Worm (Caenorhabditis elegans) whole organism, L1 larva: Measurements from ENCODE around the gene pqn-25.

Source experiments
- Y116A8C.19 ChIP-seq: sonication (generic microtip); optimal IDR thresholded peaks from 2 replicates; lab custom pipeline; 2016; ENCODE audit warnings: missing compliant biosample characterization, missing genetic modification characterization, borderline replicate concordance
- aly-2 ChIP-seq: fragments of 150-350 bp; optimal IDR thresholded peaks from 2 replicates; lab custom pipeline; 2014; ENCODE audit warnings: missing biosample characterization, missing genetic modification characterization
- ama-1 ChIP-seq: fragments of 150-350 bp; optimal IDR thresholded peaks from 2 replicates; lab custom pipeline; 2014
- blmp-1 ChIP-seq: fragments of 150-350 bp; optimal IDR thresholded peaks from 2 replicates; lab custom pipeline; 2014; ENCODE audit warnings: missing biosample characterization, missing genetic modification characterization
- ceh-88 ChIP-seq: fragments of 200-800 bp; sonication (Bioruptor generic); IDR thresholded peaks from 2 replicates; pipeline ENCODE4 v1.3.6; 2022; ENCODE audit warnings: missing genetic modification characterization, missing compliant biosample characterization
- ceh-90 ChIP-seq: sonication (generic microtip); optimal IDR thresholded peaks from 2 replicates; lab custom pipeline; 2016; ENCODE audit warnings: missing genetic modification characterization, missing compliant biosample characterization
- ces-1 ChIP-seq: fragments of 150-350 bp; optimal IDR thresholded peaks from 2 replicates; lab custom pipeline; 2014; ENCODE audit warnings: missing biosample characterization, missing genetic modification reagents, missing genetic modification characterization
- efl-1 ChIP-seq, 4 experiments: fragments of 150-350 bp; optimal IDR thresholded peaks in 3 of 4; peaks in 1 of 4; 1 replicate in 1 of 4; 2 replicates in 3 of 4; lab custom pipeline; 2014; ENCODE audit warnings: missing biosample characterization in 2 of 4, missing genetic modification characterization in 2 of 4, missing genetic modification reagents in 2 of 4
- efl-3 ChIP-seq: fragments of 200-800 bp; sonication (Bioruptor generic); optimal IDR thresholded peaks from 2 replicates; lab custom pipeline; 2018; ENCODE audit warnings: mild to moderate bottlenecking, missing genetic modification characterization, missing compliant biosample characterization
- elt-3 ChIP-seq, 6 experiments: fragments of 150-350 bp in 1 of 6; sonication (generic microtip); optimal IDR thresholded peaks; 2 replicates each; lab custom pipeline; 2017 to 2018; ENCODE audit warnings: missing biosample characterization in 6 of 6, missing genetic modification characterization in 6 of 6, inconsistent platforms in 1 of 6
- fkh-4 ChIP-seq: sonication (generic microtip); optimal IDR thresholded peaks from 2 replicates; lab custom pipeline; 2016; ENCODE audit warnings: missing compliant biosample characterization, missing genetic modification characterization, borderline replicate concordance
- fkh-8 ChIP-seq: sonication (generic microtip); optimal IDR thresholded peaks from 2 replicates; lab custom pipeline; 2016; ENCODE audit warnings: mild to moderate bottlenecking, missing genetic modification characterization, missing compliant biosample characterization
- grh-1 ChIP-seq: fragments of 200-800 bp; sonication (Bioruptor generic); IDR thresholded peaks from 2 replicates; pipeline ENCODE4 v1.3.6; 2022; ENCODE audit warnings: missing genetic modification reagents, missing genetic modification characterization, missing compliant biosample characterization
- hlh-4 ChIP-seq: sonication (generic microtip); optimal IDR thresholded peaks from 2 replicates; lab custom pipeline; 2016; ENCODE audit warnings: mild to moderate bottlenecking, missing genetic modification characterization, missing compliant biosample characterization
- hpl-2 ChIP-seq: fragments of 150-350 bp; optimal IDR thresholded peaks from 2 replicates; lab custom pipeline; 2014; ENCODE audit warnings: missing biosample characterization, missing genetic modification reagents, missing genetic modification characterization
- irx-1 ChIP-seq: sonication (generic microtip); optimal IDR thresholded peaks from 2 replicates; lab custom pipeline; 2016; ENCODE audit warnings: missing genetic modification characterization, missing compliant biosample characterization
- isw-1 ChIP-seq: fragments of 200-800 bp; sonication (Bioruptor generic); IDR thresholded peaks from 2 replicates; pipeline ENCODE4 v1.3.6; 2022; ENCODE audit warnings: missing genetic modification characterization, missing compliant biosample characterization
- lin-14 ChIP-seq: fragments of 200-800 bp; sonication (Bioruptor generic); optimal IDR thresholded peaks from 2 replicates; lab custom pipeline; 2018; ENCODE audit warnings: mild to moderate bottlenecking, missing genetic modification characterization, moderate library complexity, missing compliant biosample characterization
- lin-39 ChIP-seq: fragments of 150-350 bp; optimal IDR thresholded peaks from 2 replicates; lab custom pipeline; 2014; ENCODE audit warnings: missing biosample characterization, missing genetic modification reagents, missing genetic modification characterization
- lsy-2 ChIP-seq, 2 experiments: fragments of 150-350 bp; optimal IDR thresholded peaks; 2 replicates each; lab custom pipeline; 2014; ENCODE audit warnings: missing biosample characterization in 2 of 2, missing genetic modification characterization in 2 of 2
- mab-9 ChIP-seq: fragments of 200-800 bp; sonication (Bioruptor generic); IDR thresholded peaks from 2 replicates; pipeline ENCODE4 v1.3.6; 2022; ENCODE audit warnings: missing genetic modification reagents, missing genetic modification characterization, missing compliant biosample characterization
- mef-2 ChIP-seq: fragments of 150-350 bp; optimal IDR thresholded peaks from 2 replicates; lab custom pipeline; 2014; ENCODE audit warnings: missing biosample characterization, missing genetic modification characterization
- mep-1 ChIP-seq: fragments of 150-350 bp; optimal IDR thresholded peaks from 2 replicates; lab custom pipeline; 2014; ENCODE audit warnings: missing biosample characterization, missing genetic modification characterization
- nhr-19 ChIP-seq: fragments of 200-800 bp; sonication (Bioruptor generic); conservative IDR thresholded peaks from 2 replicates; pipeline ENCODE4 v1.3.6; 2022; ENCODE audit warnings: missing genetic modification characterization, missing compliant biosample characterization
- nhr-20 ChIP-seq: sonication (generic microtip); optimal IDR thresholded peaks from 2 replicates; lab custom pipeline; 2016; ENCODE audit warnings: mild to moderate bottlenecking, missing genetic modification characterization, missing compliant biosample characterization
- nhr-237 ChIP-seq: fragments of 150-350 bp; optimal IDR thresholded peaks from 2 replicates; lab custom pipeline; 2014; ENCODE audit warnings: missing biosample characterization, missing genetic modification characterization
- nhr-28 ChIP-seq: fragments of 150-350 bp; optimal IDR thresholded peaks from 2 replicates; lab custom pipeline; 2014; ENCODE audit warnings: missing biosample characterization, missing genetic modification characterization
- nhr-71 ChIP-seq: sonication (generic microtip); optimal IDR thresholded peaks from 2 replicates; lab custom pipeline; 2016; ENCODE audit warnings: mild to moderate bottlenecking, missing genetic modification characterization, moderate library complexity, missing compliant biosample characterization
- nhr-76 ChIP-seq: sonication (generic microtip); optimal IDR thresholded peaks from 2 replicates; lab custom pipeline; 2017; ENCODE audit warnings: missing biosample characterization, missing genetic modification characterization
- nhr-85 ChIP-seq: sonication (generic microtip); peaks from one replicate; lab custom pipeline; 2016; ENCODE audit warnings: missing genetic modification characterization, inconsistent platforms, missing compliant biosample characterization
- nhr-90 ChIP-seq: sonication (generic microtip); optimal IDR thresholded peaks from 2 replicates; lab custom pipeline; 2016; ENCODE audit warnings: mild to moderate bottlenecking, missing genetic modification characterization, missing compliant biosample characterization; ENCODE audit not compliant: poor library complexity
- pag-3 ChIP-seq: sonication (generic microtip); optimal IDR thresholded peaks from 2 replicates; lab custom pipeline; 2017; ENCODE audit warnings: missing genetic modification characterization, mild to moderate bottlenecking, missing compliant biosample characterization, antibody characterized with exemption, borderline replicate concordance; ENCODE audit not compliant: insufficient read depth
- pax-3 ChIP-seq: fragments of 200-800 bp; sonication (Bioruptor generic); optimal IDR thresholded peaks from 2 replicates; lab custom pipeline; 2018; ENCODE audit warnings: mild to moderate bottlenecking, missing genetic modification characterization, moderate library complexity, missing compliant biosample characterization
- skn-1 ChIP-seq: fragments of 150-350 bp; optimal IDR thresholded peaks from 2 replicates; lab custom pipeline; 2014; ENCODE audit warnings: missing biosample characterization, missing genetic modification characterization
- snu-23 ChIP-seq: sonication (generic microtip); optimal IDR thresholded peaks from 2 replicates; lab custom pipeline; 2016; ENCODE audit warnings: missing genetic modification characterization, missing compliant biosample characterization
- tbx-2 ChIP-seq: sonication (generic microtip); optimal IDR thresholded peaks from 2 replicates; lab custom pipeline; 2016; ENCODE audit warnings: missing genetic modification characterization, missing compliant biosample characterization
- tlp-1 ChIP-seq: fragments of 150-350 bp; optimal IDR thresholded peaks from 2 replicates; lab custom pipeline; 2014; ENCODE audit warnings: missing biosample characterization, missing genetic modification characterization
- unc-130 ChIP-seq: fragments of 150-350 bp; optimal IDR thresholded peaks from 2 replicates; lab custom pipeline; 2017; ENCODE audit warnings: missing biosample characterization, missing genetic modification characterization, inconsistent platforms
- unc-98 ChIP-seq: fragments of 200-800 bp; sonication (Bioruptor generic); IDR thresholded peaks from 2 replicates; pipeline ENCODE4 v1.3.6; 2022; ENCODE audit warnings: missing genetic modification characterization, missing compliant biosample characterization
- ztf-11 ChIP-seq, 2 experiments: sonication (generic microtip); optimal IDR thresholded peaks; 2 replicates each; lab custom pipeline; 2016 to 2017; ENCODE audit warnings: missing genetic modification characterization in 2 of 2, missing biosample characterization in 1 of 2, missing compliant biosample characterization in 1 of 2

The pqn-25 gene

ce11 chrIII:5472693-5473092 is 39.7 kb downstream of the pqn-25 start:
- TF ChIP-seq aly-2 (tag; lab: Kevin White, UChicago) = no peak
- no peak for TF ChIP-seq tlp-1
- no peak for TF ChIP-seq isw-1 (GFP tag; lab: Robert Waterston, UW)
- TF ChIP-seq lin-14 (GFP tag; lab: Kevin White, UChicago) = peak; percentile 87
- TF ChIP-seq fkh-4 (tag; lab: Kevin White, UChicago) = no peak
- no peak for TF ChIP-seq mef-2 (tag; lab: Kevin White, UChicago)
- peak; percentile 54 for TF ChIP-seq nhr-90
- TF ChIP-seq nhr-237 = no peak
- TF ChIP-seq elt-3 (tag; optimal IDR thresholded peaks at IDR 0.05; lab: Kevin White, UChicago) = peak in 5 of 6 experiments; percentile 60 to 87 (median 76)
- no peak for TF ChIP-seq ama-1 (lab: Kevin White, UChicago)
- no peak for TF ChIP-seq pax-3 (tag; lab: Kevin White, UChicago)
- TF ChIP-seq nhr-28 (tag; lab: Kevin White, UChicago) = no peak
- peak; percentile 59 for TF ChIP-seq nhr-20
- no peak for TF ChIP-seq efl-3 (GFP tag; lab: Kevin White, UChicago)
- no peak for TF ChIP-seq nhr-76 (tag; lab: Kevin White, UChicago)
- TF ChIP-seq pag-3 (tag; lab: Kevin White, UChicago) = no peak
- TF ChIP-seq snu-23 (GFP tag; lab: Kevin White, UChicago) = peak; percentile 51
- 0 out of 2 replicates have a peak, but pooled peaks have one; percentile 8 for TF ChIP-seq nhr-19 (GFP tag; lab: Robert Waterston, UW)
- TF ChIP-seq grh-1 = peak; percentile 49; the same call in 1 of the 2 replicates
- peak; percentile 89 for TF ChIP-seq nhr-85 (tag; lab: Kevin White, UChicago)
- no peak for TF ChIP-seq hpl-2 (GFP tag; lab: Kevin White, UChicago)
- TF ChIP-seq ces-1 (GFP tag; lab: Kevin White, UChicago) = no peak
- TF ChIP-seq ceh-90 = no peak
- TF ChIP-seq mep-1 = peak; percentile 14
- TF ChIP-seq nhr-71 (tag; lab: Kevin White, UChicago) = peak; percentile 61
- peak; percentile 90 for TF ChIP-seq blmp-1 (tag; lab: Kevin White, UChicago)

ce11 chrIII:5469090-5469489 is 43.3 kb downstream of the pqn-25 start:
- TF ChIP-seq efl-1 (optimal IDR thresholded peaks at IDR 0.05; lab: Kevin White, UChicago) = no peak
- peak in 1 of 2 experiments; percentile 52 for TF ChIP-seq efl-1 (GFP tag; optimal IDR thresholded peaks at IDR 0.05 in 1 of 2; lab: Kevin White, UChicago)
- no peak for TF ChIP-seq nhr-85 (tag; lab: Kevin White, UChicago)

ce11 chrIII:5464850-5465249 is 47.6 kb downstream of the pqn-25 start:
- TF ChIP-seq mab-9 (GFP tag; lab: Robert Waterston, UW) = no peak
- no peak for TF ChIP-seq hlh-4 (tag; lab: Kevin White, UChicago)
- peak; percentile 33 for TF ChIP-seq blmp-1 (tag; lab: Kevin White, UChicago)
- TF ChIP-seq nhr-85 (tag; lab: Kevin White, UChicago) = peak; percentile 47
- TF ChIP-seq nhr-71 (tag; lab: Kevin White, UChicago) = peak; percentile 39
- no peak for TF ChIP-seq mep-1
- TF ChIP-seq unc-98 (GFP tag; lab: Robert Waterston, UW) = no peak
- peak in 4 of 6 experiments; percentile 14 to 67 (median 48) for TF ChIP-seq elt-3 (tag; optimal IDR thresholded peaks at IDR 0.05; lab: Kevin White, UChicago)

- TF ChIP-seq fkh-8 (tag; lab: Kevin White, UChicago) (no peak), isw-1 (GFP tag; lab: Robert Waterston, UW) (no peak), Y116A8C.19 (tag; lab: Kevin White, UChicago) (no peak), ama-1 (lab: Kevin White, UChicago) (no peak), nhr-71 (tag; lab: Kevin White, UChicago) (no peak)
Observed at ce11 chrIII:5464077-5464476, 48.3 kb downstream of the pqn-25 start, which contains the start of gene F48E8.2. Gene F48E8.2, plus strand, starts transcription at chrIII:5464377.

ce11 chrIII:5461079-5461478 is 51.3 kb downstream of the pqn-25 start, which contains the start of gene F48E8.3:
Gene F48E8.3, plus strand, starts transcription at chrIII:5461379.
- TF ChIP-seq unc-98 (GFP tag; lab: Robert Waterston, UW) (no peak), nhr-19 (GFP tag; lab: Robert Waterston, UW) (no peak), nhr-90 (no peak), ces-1 (GFP tag; lab: Kevin White, UChicago) (no peak), lsy-2 (tag; optimal IDR thresholded peaks at IDR 0.05; lab: Kevin White, UChicago) (no peak), ceh-90 (no peak), mab-9 (GFP tag; lab: Robert Waterston, UW) (no peak), irx-1 (tag; lab: Kevin White, UChicago) (no peak), snu-23 (GFP tag; lab: Kevin White, UChicago) (no peak), skn-1 (no peak), ceh-88 (no peak), fkh-4 (tag; lab: Kevin White, UChicago) (no peak), nhr-20 (no peak), unc-130 (tag; lab: Kevin White, UChicago) (no peak), lin-39 (no peak), tbx-2 (tag; lab: Kevin White, UChicago) (no peak), ztf-11 (tag; optimal IDR thresholded peaks at IDR 0.05; lab: Kevin White, UChicago) (no peak)
